Fruit fly (Drosophila melanogaster) whole organism, pupa: ENCODE measurements around the gene CG31103.

ENCODE experiments used
- CG17806 ChIP-seq: fragments of 200-800 bp; sonication (Bioruptor generic); optimal IDR thresholded peaks from 2 replicates; lab custom pipeline; 2018; ENCODE audit warnings: missing biosample characterization, mild to moderate bottlenecking, missing genetic modification characterization, moderate library complexity
- CG4496 ChIP-seq: fragments of 200-800 bp; sonication (Bioruptor generic); IDR thresholded peaks from 3 replicates; pipeline ENCODE4 v1.3.6; 2022; ENCODE audit warnings: missing biosample characterization, missing genetic modification characterization
- CG9948 ChIP-seq: fragments of 200-800 bp; sonication (Bioruptor generic); optimal IDR thresholded peaks from 2 replicates; lab custom pipeline; 2018; ENCODE audit warnings: missing biosample characterization, mild to moderate bottlenecking, missing genetic modification characterization, moderate library complexity
- D1 ChIP-seq: fragments of 200-800 bp; sonication (Bioruptor generic); optimal IDR thresholded peaks from 2 replicates; lab custom pipeline; 2018; ENCODE audit warnings: missing biosample characterization, mild to moderate bottlenecking, missing genetic modification characterization, moderate library complexity
- Pif1B ChIP-seq: fragments of 200-800 bp; sonication (Bioruptor generic); optimal IDR thresholded peaks from 3 replicates; lab custom pipeline; 2016; ENCODE audit warnings: missing biosample characterization, missing genetic modification characterization

DNA sequence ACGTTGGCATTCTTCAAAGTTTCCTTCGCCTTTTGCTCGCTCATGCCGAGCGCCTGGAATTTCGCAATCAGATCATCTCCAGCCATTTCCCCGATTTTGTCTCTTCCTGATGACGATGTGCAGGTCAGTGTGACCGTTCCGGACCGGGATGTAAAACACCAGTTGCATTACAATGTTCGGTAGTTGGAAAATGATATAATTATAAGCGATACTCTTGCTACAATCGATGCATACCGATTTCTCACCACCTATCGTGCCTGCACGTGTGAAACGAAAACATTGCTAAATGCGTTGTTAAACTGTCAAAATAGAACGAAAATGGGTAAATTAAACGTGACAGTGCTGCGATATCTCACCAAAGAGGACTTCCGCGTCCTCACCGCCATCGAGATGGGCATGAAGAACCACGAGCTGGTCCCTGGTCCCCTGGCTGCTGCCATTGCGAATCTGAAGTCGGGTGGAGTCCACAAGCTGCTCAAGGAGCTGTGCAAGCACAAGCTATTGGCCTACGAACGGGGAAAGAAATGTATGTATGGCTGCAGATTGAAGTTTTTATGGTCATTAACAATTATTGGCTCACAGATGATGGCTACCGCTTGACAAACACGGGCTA lies 46.6 kb downstream of the CG31103 start, which contains the start of the genes GlnRS and RIOK2:
- TF ChIP-seq CG9948 (tag; lab: Kevin White, UChicago), result no peak
- TF ChIP-seq Pif1B (GFP tag; lab: Kevin White, UChicago), result no peak
- TF ChIP-seq CG4496, result no peak
- TF ChIP-seq D1 (tag; lab: Kevin White, UChicago), result no peak
- TF ChIP-seq CG17806 (tag; lab: Kevin White, UChicago), result no peak
